Fruit fly (Drosophila melanogaster) whole organism, embryonic: Measurements from ENCODE around the gene cold.

Experiments used
- Asciz ChIP-seq: fragments of 200-800 bp; sonication (Bioruptor generic); optimal IDR thresholded peaks from 2 replicates; lab custom pipeline; 2017; ENCODE audit warnings: missing biosample characterization, mild to moderate bottlenecking, missing genetic modification characterization, missing genetic modification reagents
- CG11093 ChIP-seq: fragments of 200-800 bp; sonication (Bioruptor generic); IDR thresholded peaks from 3 replicates; pipeline ENCODE4 v1.3.6; 2022; ENCODE audit warnings: missing biosample characterization, missing genetic modification characterization
- CG12104 ChIP-seq: fragments of 200-800 bp; sonication (Bioruptor generic); optimal IDR thresholded peaks from 3 replicates; lab custom pipeline; 2016; ENCODE audit warnings: missing biosample characterization, missing genetic modification characterization
- CG12744 ChIP-seq: fragments of 200-800 bp; sonication (Bioruptor generic); optimal IDR thresholded peaks from 2 replicates; lab custom pipeline; 2016; ENCODE audit warnings: missing biosample characterization, missing genetic modification characterization
- CG15514 ChIP-seq: fragments of 200-800 bp; sonication (Bioruptor generic); optimal IDR thresholded peaks from 3 replicates; lab custom pipeline; 2017; ENCODE audit warnings: missing biosample characterization, missing genetic modification characterization, mild to moderate bottlenecking, moderate library complexity, missing genetic modification reagents
- CG16863 ChIP-seq: fragments of 200-800 bp; sonication (Bioruptor generic); optimal IDR thresholded peaks from 3 replicates; lab custom pipeline; 2016; ENCODE audit warnings: missing biosample characterization, missing genetic modification characterization
- CG17359 ChIP-seq: fragments of 200-800 bp; sonication (Bioruptor generic); optimal IDR thresholded peaks from 3 replicates; lab custom pipeline; 2018; ENCODE audit warnings: missing biosample characterization, mild to moderate bottlenecking, missing genetic modification characterization, moderate library complexity
- CG18262 ChIP-seq: fragments of 200-800 bp; optimal IDR thresholded peaks from 3 replicates; lab custom pipeline; 2019; ENCODE audit warnings: missing biosample characterization, mild to moderate bottlenecking, missing genetic modification characterization, moderate library complexity
- CG2116 ChIP-seq: fragments of 200-800 bp; sonication (Bioruptor generic); optimal IDR thresholded peaks from 3 replicates; lab custom pipeline; 2018; ENCODE audit warnings: missing biosample characterization, mild to moderate bottlenecking, missing genetic modification characterization
- CG2120 ChIP-seq: fragments of 200-800 bp; sonication (Bioruptor generic); optimal IDR thresholded peaks from 3 replicates; lab custom pipeline; 2016; ENCODE audit warnings: missing biosample characterization, missing genetic modification characterization
- CG2129 ChIP-seq: fragments of 200-800 bp; sonication (Bioruptor generic); IDR thresholded peaks from 2 replicates; pipeline ENCODE4 v1.3.6; 2022; ENCODE audit warnings: missing biosample characterization, missing genetic modification characterization; ENCODE audit not compliant: partially characterized antibody
- CG2202 ChIP-seq: fragments of 200-800 bp; sonication (Bioruptor generic); optimal IDR thresholded peaks from 2 replicates; lab custom pipeline; 2018; ENCODE audit warnings: missing biosample characterization, mild to moderate bottlenecking, missing genetic modification characterization
- CG30403 ChIP-seq: fragments of 200-800 bp; sonication (Bioruptor generic); optimal IDR thresholded peaks from 3 replicates; lab custom pipeline; 2016; ENCODE audit warnings: missing biosample characterization, missing genetic modification characterization
- CG31388 ChIP-seq: fragments of 200-800 bp; sonication (Bioruptor generic); optimal IDR thresholded peaks from 2 replicates; lab custom pipeline; 2016; ENCODE audit warnings: missing biosample characterization, missing genetic modification characterization
- CG32772 ChIP-seq: fragments of 200-800 bp; sonication (Bioruptor generic); IDR thresholded peaks from 2 replicates; pipeline ENCODE4 v1.3.6; 2022; ENCODE audit warnings: missing biosample characterization, missing genetic modification characterization
- CG3847 ChIP-seq: fragments of 200-800 bp; sonication (Bioruptor generic); IDR thresholded peaks from 2 replicates; pipeline ENCODE4 v1.3.6; 2022; ENCODE audit warnings: missing biosample characterization, missing genetic modification characterization
- CG5953 ChIP-seq: fragments of 200-800 bp; sonication (Bioruptor generic); IDR thresholded peaks from 2 replicates; pipeline ENCODE4 v1.3.6; 2022; ENCODE audit warnings: missing biosample characterization, missing genetic modification characterization
- CG6765 ChIP-seq: fragments of 200-800 bp; sonication (Bioruptor generic); optimal IDR thresholded peaks from 3 replicates; lab custom pipeline; 2017; ENCODE audit warnings: missing biosample characterization, mild to moderate bottlenecking, missing genetic modification characterization
- CG6791 ChIP-seq: fragments of 200-800 bp; sonication (Bioruptor generic); IDR thresholded peaks from 3 replicates; pipeline ENCODE4 v1.3.6; 2022; ENCODE audit warnings: missing biosample characterization, missing genetic modification characterization; ENCODE audit not compliant: partially characterized antibody
- CG8388 ChIP-seq: fragments of 200-800 bp; sonication (Bioruptor generic); optimal IDR thresholded peaks from 2 replicates; lab custom pipeline; 2019; ENCODE audit warnings: missing biosample characterization, mild to moderate bottlenecking, missing genetic modification characterization, moderate library complexity
- CG8944 ChIP-seq: fragments of 200-800 bp; sonication (Bioruptor generic); optimal IDR thresholded peaks from 3 replicates; lab custom pipeline; 2016; ENCODE audit warnings: missing biosample characterization, missing genetic modification characterization
- Camta ChIP-seq: fragments of 200-800 bp; sonication (Bioruptor generic); optimal IDR thresholded peaks from 2 replicates; lab custom pipeline; 2016; ENCODE audit warnings: missing biosample characterization, missing genetic modification characterization
- CkIIα-i1 ChIP-seq: fragments of 200-800 bp; sonication (Bioruptor generic); IDR thresholded peaks from 2 replicates; pipeline ENCODE4 v1.3.6; 2022; ENCODE audit warnings: missing biosample characterization, missing genetic modification characterization
- D19A ChIP-seq: fragments of 200-800 bp; optimal IDR thresholded peaks from 3 replicates; lab custom pipeline; 2019; ENCODE audit warnings: missing biosample characterization, mild to moderate bottlenecking, missing genetic modification characterization, moderate library complexity
- Deaf1 ChIP-seq: fragments of 200-800 bp; optimal IDR thresholded peaks from 3 replicates; lab custom pipeline; 2019; ENCODE audit warnings: missing biosample characterization, mild to moderate bottlenecking, missing genetic modification characterization, moderate library complexity
- Dip2 ChIP-seq: fragments of 200-800 bp; sonication (Bioruptor generic); IDR thresholded peaks from 2 replicates; pipeline ENCODE4 v1.3.6; 2022; ENCODE audit warnings: missing biosample characterization, missing genetic modification characterization
- Fer3 ChIP-seq: fragments of 200-800 bp; sonication (Bioruptor generic); optimal IDR thresholded peaks from 2 replicates; lab custom pipeline; 2018; ENCODE audit warnings: missing biosample characterization, mild to moderate bottlenecking, missing genetic modification characterization, moderate library complexity
- HLH3B ChIP-seq: fragments of 200-800 bp; sonication (Bioruptor generic); IDR thresholded peaks from 2 replicates; pipeline ENCODE4 v1.3.6; 2022; ENCODE audit warnings: missing biosample characterization, missing genetic modification characterization
- Hmr ChIP-seq: fragments of 200-800 bp; sonication (Bioruptor generic); optimal IDR thresholded peaks from 3 replicates; lab custom pipeline; 2017; ENCODE audit warnings: mild to moderate bottlenecking, missing biosample characterization, missing genetic modification reagents, missing genetic modification characterization
- Hr78 ChIP-seq, 2 experiments: fragments of 200-800 bp in 1 of 2; fragments of >200 bp in 1 of 2; sonication (Bioruptor generic) in 1 of 2; optimal IDR thresholded peaks; 2 replicates each; lab custom pipeline; 2017 to 2019; ENCODE audit warnings: missing biosample characterization in 2 of 2, missing genetic modification characterization in 2 of 2, mild to moderate bottlenecking in 1 of 2, moderate library complexity in 1 of 2
- NC2β ChIP-seq: fragments of 200-800 bp; sonication (Bioruptor generic); optimal IDR thresholded peaks from 2 replicates; lab custom pipeline; 2016; ENCODE audit warnings: missing biosample characterization, missing genetic modification characterization
- NFAT ChIP-seq: fragments of 200-800 bp; sonication (Bioruptor generic); IDR thresholded peaks from 2 replicates; pipeline ENCODE4 v1.3.6; 2022; ENCODE audit warnings: missing biosample characterization, missing genetic modification characterization
- NfI ChIP-seq: fragments of 200-800 bp; sonication (Bioruptor generic); optimal IDR thresholded peaks from 3 replicates; lab custom pipeline; 2018; ENCODE audit warnings: missing biosample characterization, mild to moderate bottlenecking, missing genetic modification characterization, moderate library complexity
- Optix ChIP-seq: fragments of 200-800 bp; sonication (Bioruptor generic); IDR thresholded peaks from 3 replicates; pipeline ENCODE4 v1.3.6; 2022; ENCODE audit warnings: missing biosample characterization, missing genetic modification characterization
- Stat92E ChIP-seq, 3 experiments: fragments of >200 bp in 2 of 3; fragments of 200-800 bp in 1 of 3; sonication (Bioruptor generic) in 1 of 3; optimal IDR thresholded peaks; 2 replicates each; lab custom pipeline; 2017 to 2019; ENCODE audit warnings: missing biosample characterization in 3 of 3, missing genetic modification characterization in 3 of 3, mild to moderate bottlenecking in 1 of 3, moderate library complexity in 1 of 3
- bigmax ChIP-seq: fragments of 200-800 bp; sonication (Bioruptor generic); optimal IDR thresholded peaks from 2 replicates; lab custom pipeline; 2018; ENCODE audit warnings: missing biosample characterization, mild to moderate bottlenecking, missing genetic modification characterization
- danr ChIP-seq: fragments of 200-800 bp; sonication (Bioruptor generic); IDR thresholded peaks from 2 replicates; pipeline ENCODE4 v1.3.6; 2022; ENCODE audit warnings: missing biosample characterization, missing genetic modification characterization
- dpn ChIP-seq, 2 experiments: fragments of 200-800 bp; sonication (Bioruptor generic); optimal IDR thresholded peaks; 3 replicates each; lab custom pipeline; 2016; ENCODE audit warnings: missing biosample characterization in 2 of 2, missing genetic modification characterization in 2 of 2
- dysf ChIP-seq: fragments of 200-800 bp; sonication (Bioruptor generic); IDR thresholded peaks from 3 replicates; pipeline ENCODE4 v1.3.6; 2022; ENCODE audit warnings: missing biosample characterization, missing genetic modification characterization
- gem ChIP-seq: fragments of 200-800 bp; sonication (Bioruptor generic); optimal IDR thresholded peaks from 2 replicates; lab custom pipeline; 2019; ENCODE audit warnings: missing biosample characterization, mild to moderate bottlenecking, missing genetic modification characterization, moderate library complexity
- p53 ChIP-seq: fragments of 200-800 bp; sonication (Bioruptor generic); optimal IDR thresholded peaks from 2 replicates; lab custom pipeline; 2016; ENCODE audit warnings: missing biosample characterization, missing genetic modification characterization
- pan ChIP-seq, 4 experiments: fragments of >200 bp in 3 of 4; fragments of 200-800 bp in 1 of 4; sonication (Bioruptor generic) in 1 of 4; optimal IDR thresholded peaks in 3 of 4; IDR thresholded peaks in 1 of 4; 2 replicates each; pipeline versions ENCODE4 v1.3.6 to Lab custom; 2017 to 2022; ENCODE audit warnings: missing biosample characterization in 2 of 4, missing genetic modification characterization in 2 of 4, mixed read lengths in 1 of 4
- pfk ChIP-seq: fragments of 200-800 bp; sonication (Bioruptor generic); optimal IDR thresholded peaks from 2 replicates; lab custom pipeline; 2018; ENCODE audit warnings: missing biosample characterization, mild to moderate bottlenecking, missing genetic modification characterization, moderate library complexity
- salm ChIP-seq: fragments of 200-800 bp; sonication (Bioruptor generic); optimal IDR thresholded peaks from 2 replicates; lab custom pipeline; 2018; ENCODE audit warnings: missing biosample characterization, mild to moderate bottlenecking, missing genetic modification characterization
- scrt ChIP-seq: fragments of 200-800 bp; sonication (Bioruptor generic); optimal IDR thresholded peaks from 2 replicates; lab custom pipeline; 2018; ENCODE audit warnings: missing biosample characterization, mild to moderate bottlenecking, missing genetic modification characterization, moderate library complexity
- slbo ChIP-seq: fragments of 200-800 bp; sonication (Bioruptor generic); IDR thresholded peaks from 2 replicates; pipeline ENCODE4 v1.3.6; 2022; ENCODE audit warnings: missing biosample characterization, missing genetic modification characterization
- sna ChIP-seq: fragments of 200-800 bp; sonication (Bioruptor generic); IDR thresholded peaks from 2 replicates; pipeline ENCODE4 v1.3.6; 2022; ENCODE audit warnings: missing biosample characterization, missing genetic modification characterization; ENCODE audit not compliant: partially characterized antibody
- vnd ChIP-seq: fragments of 200-800 bp; sonication (Bioruptor generic); IDR thresholded peaks from 3 replicates; pipeline ENCODE4 v1.3.6; 2022; ENCODE audit warnings: missing biosample characterization, missing genetic modification characterization; ENCODE audit not compliant: partially characterized antibody
- zf30C ChIP-seq: fragments of 200-800 bp; sonication (Bioruptor generic); optimal IDR thresholded peaks from 3 replicates; lab custom pipeline; 2018; ENCODE audit warnings: missing biosample characterization, mild to moderate bottlenecking, missing genetic modification characterization

cold gene

DNA sequence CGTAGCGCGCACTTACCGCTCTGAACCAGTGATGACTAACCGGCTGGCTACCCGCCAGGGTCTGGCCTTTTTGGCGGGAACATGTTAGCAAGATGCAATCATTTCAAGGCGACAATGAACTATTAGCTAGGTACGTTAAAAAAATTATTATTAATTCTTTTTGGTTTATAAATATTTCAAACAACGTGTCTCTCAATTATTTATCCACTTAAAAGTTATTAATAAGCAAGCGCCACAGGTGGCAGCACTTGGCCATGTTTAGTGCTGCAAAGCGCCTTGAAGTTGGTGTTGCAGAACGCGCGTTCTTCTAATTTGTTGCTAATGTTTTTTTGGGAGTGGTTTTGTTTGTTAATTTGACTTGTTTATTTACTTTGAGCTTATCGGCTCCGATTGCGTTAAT lies at the start of gene cold, which contains the start of gene Ipk2 (continued):
- TF ChIP-seq dpn (GFP tag; optimal IDR thresholded peaks at IDR 0.05; lab: Kevin White, UChicago) = peak; percentile 84 to 87
- peak; percentile 21 for TF ChIP-seq salm (tag; lab: Kevin White, UChicago)
- peak; percentile 57; the same call in 1 of the 3 replicates for TF ChIP-seq Optix (GFP tag; lab: Robert Waterston, UW)
- TF ChIP-seq CG30403 = peak; percentile 90
- TF ChIP-seq sna (GFP tag; lab: Robert Waterston, UW) = no peak
- TF ChIP-seq CG31388 = peak; percentile 25
- TF ChIP-seq Camta (GFP tag; lab: Kevin White, UChicago) = peak; percentile 78
- TF ChIP-seq CG2202 (tag; lab: Kevin White, UChicago) = peak; percentile 43
- TF ChIP-seq CG8944 (GFP tag; lab: Kevin White, UChicago) = peak; percentile 31
- peak; percentile 64 for TF ChIP-seq CG8388
- peak; percentile 41; the same call in 1 of the 2 replicates for TF ChIP-seq danr (GFP tag; lab: Robert Waterston, UW)
- peak; percentile 72 for TF ChIP-seq Fer3 (tag; lab: Kevin White, UChicago)
- TF ChIP-seq pfk (GFP tag; lab: Kevin White, UChicago) = no peak
- no peak for TF ChIP-seq Dip2
- peak; percentile 54; the same call in 1 of the 2 replicates for TF ChIP-seq HLH3B
- peak; percentile 93 for TF ChIP-seq CG3847 (GFP tag; lab: Robert Waterston, UW)
- TF ChIP-seq Deaf1 (tag; lab: Kevin White, UChicago) = no peak
- TF ChIP-seq Hmr (GFP tag; lab: Kevin White, UChicago) = peak; percentile 86
- peak; percentile 62 for TF ChIP-seq CG17359
- no peak; the same call in 1 of the 2 replicates for TF ChIP-seq NFAT
- peak; percentile 88 for TF ChIP-seq CG12744 (GFP tag; lab: Kevin White, UChicago)
- TF ChIP-seq CG2116 = peak; percentile 70
- TF ChIP-seq CG2129 (GFP tag; lab: Robert Waterston, UW) = no peak
- no peak for TF ChIP-seq Asciz
- peak; percentile 48; the same call in 1 of the 3 replicates for TF ChIP-seq CG11093 (GFP tag; lab: Robert Waterston, UW)
- no peak for TF ChIP-seq gem (tag; lab: Kevin White, UChicago)
- no peak for TF ChIP-seq Stat92E (GFP tag; optimal IDR thresholded peaks at IDR 0.05; lab: Kevin White, UChicago)
- TF ChIP-seq D19A (tag; lab: Kevin White, UChicago) = no peak
- TF ChIP-seq CG2120 = peak; percentile 90
- peak; percentile 97 for TF ChIP-seq scrt
- no peak for TF ChIP-seq CG6791 (GFP tag; lab: Robert Waterston, UW)
- TF ChIP-seq CG18262 = peak; percentile 73
- peak; percentile 64 for TF ChIP-seq CG12104 (GFP tag; lab: Kevin White, UChicago)
- TF ChIP-seq CG32772 (GFP tag; lab: Robert Waterston, UW) = peak; percentile 50
- no peak for TF ChIP-seq Hr78 (GFP tag; optimal IDR thresholded peaks at IDR 0.05; lab: Kevin White, UChicago)
- TF ChIP-seq bigmax = no peak
- peak; percentile 13 for TF ChIP-seq p53
- peak; percentile 85 for TF ChIP-seq NfI (GFP tag; lab: Kevin White, UChicago)
- TF ChIP-seq NC2β (GFP tag; lab: Kevin White, UChicago) = peak; percentile 64
- no peak for TF ChIP-seq CG5953 (GFP tag; lab: Robert Waterston, UW)
- no peak for TF ChIP-seq CkIIα-i1
- peak; percentile 83 for TF ChIP-seq dysf (GFP tag; lab: Robert Waterston, UW)
- peak; percentile 40 for TF ChIP-seq CG6765 (GFP tag; lab: Kevin White, UChicago)
- peak; percentile 64 for TF ChIP-seq CG16863 (GFP tag; lab: Kevin White, UChicago)
- TF ChIP-seq zf30C (GFP tag; lab: Kevin White, UChicago) = no peak
- TF ChIP-seq slbo (GFP tag; lab: Robert Waterston, UW) = peak; percentile 88
- no peak for TF ChIP-seq pan (optimal IDR thresholded peaks at IDR 0.05; lab: Kevin White, UChicago)
- no peak for TF ChIP-seq pan (GFP tag; optimal IDR thresholded peaks at IDR 0.05 in 1 of 2, IDR thresholded peaks at IDR 0.05 in 1 of 2)
- TF ChIP-seq CG15514 (GFP tag; lab: Kevin White, UChicago) = peak; percentile 88
- no peak for TF ChIP-seq vnd (GFP tag; lab: Robert Waterston, UW)
